Worm (Caenorhabditis elegans): Measurements from ENCODE around the gene ccep-97.

ce11 chrV:4834277-4834676 lies 15.8 kb upstream of the ccep-97 start, which contains the start of gene C37H5.14:
- TF ChIP-seq elt-1 (tag; optimal IDR thresholded peaks at IDR 0.05), result no peak
- TF ChIP-seq ztf-11 (tag; optimal IDR thresholded peaks at IDR 0.05), result no peak
- TF ChIP-seq unc-62 (GFP tag; optimal IDR thresholded peaks at IDR 0.05), result no peak
- TF ChIP-seq nhr-11 (tag; optimal IDR thresholded peaks at IDR 0.05), result no peak

Data from whole organism, L3 larva.